Worm (Caenorhabditis elegans) whole organism, early embryonic: ENCODE data around the gene ZK666.4.
"Not testable (repeated sequence)": the region's sequence is repeated elsewhere in the genome, so short reads cannot be mapped to it uniquely, and the experiment has no call there.

ENCODE experiments used
- B0310.2 ChIP-seq: sonication (generic microtip); optimal IDR thresholded peaks from 2 replicates; lab custom pipeline; 2016; ENCODE audit warnings: mild to moderate bottlenecking, missing genetic modification characterization, missing compliant biosample characterization
- F13C5.2 ChIP-seq: sonication (generic microtip); optimal IDR thresholded peaks from 2 replicates; lab custom pipeline; 2017; ENCODE audit warnings: mild to moderate bottlenecking, missing genetic modification characterization, inconsistent platforms, missing compliant biosample characterization
- aly-1 ChIP-seq: sonication (generic microtip); optimal IDR thresholded peaks from 2 replicates; lab custom pipeline; 2016; ENCODE audit warnings: missing genetic modification characterization, missing compliant biosample characterization
- ama-1 ChIP-seq: fragments of 150-350 bp; optimal IDR thresholded peaks from 2 replicates; lab custom pipeline; 2014
- ceh-13 ChIP-seq: fragments of 200-800 bp; sonication (Bioruptor generic); optimal IDR thresholded peaks from 2 replicates; lab custom pipeline; 2018; ENCODE audit warnings: mild to moderate bottlenecking, missing genetic modification characterization, missing compliant biosample characterization
- ceh-36 ChIP-seq: sonication (generic microtip); optimal IDR thresholded peaks from 2 replicates; lab custom pipeline; 2016; ENCODE audit warnings: missing genetic modification characterization, inconsistent platforms, missing compliant biosample characterization
- ets-7 ChIP-seq: sonication (generic microtip); optimal IDR thresholded peaks from 2 replicates; lab custom pipeline; 2016; ENCODE audit warnings: missing genotype, missing genetic modification characterization, missing compliant biosample characterization
- flt-1 ChIP-seq: fragments of 200-800 bp; sonication (Bioruptor generic); IDR thresholded peaks from 2 replicates; pipeline ENCODE4 v1.3.6; 2022; ENCODE audit warnings: missing genetic modification characterization, missing compliant biosample characterization
- hmbx-1 ChIP-seq: sonication (generic microtip); optimal IDR thresholded peaks from 2 replicates; lab custom pipeline; 2016; ENCODE audit warnings: mild to moderate bottlenecking, missing genetic modification characterization, missing compliant biosample characterization
- hmg-4 ChIP-seq: fragments of 200-800 bp; sonication (Bioruptor generic); optimal IDR thresholded peaks from 2 replicates; lab custom pipeline; 2018; ENCODE audit warnings: mild to moderate bottlenecking, missing genetic modification characterization, missing compliant biosample characterization
- hnd-1 ChIP-seq: sonication (generic microtip); optimal IDR thresholded peaks from 2 replicates; lab custom pipeline; 2016; ENCODE audit warnings: missing genetic modification characterization, missing compliant biosample characterization
- pes-1 ChIP-seq: fragments of 200-800 bp; sonication (Bioruptor generic); IDR thresholded peaks from 2 replicates; pipeline ENCODE4 v1.3.6; 2022; ENCODE audit warnings: missing genetic modification reagents, missing genetic modification characterization, missing compliant biosample characterization
- scrt-1 ChIP-seq: fragments of 200-800 bp; sonication (Bioruptor generic); IDR thresholded peaks from 2 replicates; pipeline ENCODE4 v1.3.6; 2022; ENCODE audit warnings: missing genetic modification characterization, missing compliant biosample characterization
- sea-1 ChIP-seq: fragments of 200-800 bp; sonication (Bioruptor generic); conservative IDR thresholded peaks from 2 replicates; pipeline ENCODE4 v1.3.6; 2022; ENCODE audit warnings: missing genetic modification characterization, missing compliant biosample characterization
- tbx-11 ChIP-seq: fragments of 200-800 bp; sonication (Bioruptor generic); IDR thresholded peaks from 2 replicates; pipeline ENCODE4 v1.3.6; 2022; ENCODE audit warnings: missing genetic modification characterization, missing compliant biosample characterization
- tbx-37 ChIP-seq: fragments of 200-800 bp; sonication (Bioruptor generic); conservative IDR thresholded peaks from 2 replicates; pipeline ENCODE4 v1.3.6; 2022; ENCODE audit warnings: missing genetic modification reagents, missing genetic modification characterization, missing compliant biosample characterization
- tra-4 ChIP-seq: sonication (generic microtip); optimal IDR thresholded peaks from 2 replicates; lab custom pipeline; 2017; ENCODE audit warnings: missing genetic modification characterization, missing compliant biosample characterization

The ZK666.4 gene

ce11 chrII:10476959-10477358 is at the start of gene ZK666.4:
Gene ZK666.4, plus strand, starts transcription at chrII:10477259.
- no peak for TF ChIP-seq hnd-1

ce11 chrII:10435836-10436235 is 41.2 kb upstream of the ZK666.4 start, which contains the start of gene cut-4:
Gene cut-4, plus strand, starts transcription at chrII:10436136.
- TF ChIP-seq ets-7 (tag; lab: Kevin White, UChicago) (no peak), hnd-1 (no peak), scrt-1 (GFP tag; lab: Robert Waterston, UW) (no peak), hmg-4 (no peak), hmbx-1 (tag; lab: Kevin White, UChicago) (no peak), tra-4 (no peak), F13C5.2 (tag; lab: Kevin White, UChicago) (no peak), ceh-13 (GFP tag; lab: Kevin White, UChicago) (no peak), sea-1 (GFP tag; lab: Robert Waterston, UW) (no peak), tbx-11 (GFP tag; lab: Robert Waterston, UW) (no peak), ama-1 (lab: Kevin White, UChicago) (no peak), pes-1 (GFP tag; lab: Robert Waterston, UW) (no peak), flt-1 (GFP tag; lab: Robert Waterston, UW) (no peak), ceh-36 (tag; lab: Kevin White, UChicago) (no peak), B0310.2 (tag; lab: Kevin White, UChicago) (no peak), aly-1 (tag; lab: Kevin White, UChicago) (no peak)

- TF ChIP-seq tbx-37 (GFP tag; lab: Robert Waterston, UW), result no peak
- no peak for TF ChIP-seq ama-1 (lab: Kevin White, UChicago)
- TF ChIP-seq pes-1 (GFP tag; lab: Robert Waterston, UW), result no peak
- TF ChIP-seq ceh-36 (tag; lab: Kevin White, UChicago), result no peak
- TF ChIP-seq ceh-13 (GFP tag; lab: Kevin White, UChicago), result no peak
- TF ChIP-seq tbx-11 (GFP tag; lab: Robert Waterston, UW), result no peak
- no peak for TF ChIP-seq hmbx-1 (tag; lab: Kevin White, UChicago)
- no peak for TF ChIP-seq tra-4
- no peak for TF ChIP-seq hmg-4
- no peak for TF ChIP-seq scrt-1 (GFP tag; lab: Robert Waterston, UW)
Measured at ce11 chrII:10437840-10438239, 39.2 kb upstream of the ZK666.4 start.

- no peak for TF ChIP-seq aly-1 (tag; lab: Kevin White, UChicago)
Measured at ce11 chrII:10439976-10440375, 37.1 kb upstream of the ZK666.4 start, which contains the start of gene E04D5.4. Gene E04D5.4, plus strand, starts transcription at chrII:10440276.

- not testable (repeated sequence) for TF ChIP-seq pes-1 (GFP tag; lab: Robert Waterston, UW); B0310.2 (tag; lab: Kevin White, UChicago); ceh-13 (GFP tag; lab: Kevin White, UChicago)
Measured at ce11 chrII:10442846-10443245, 34.2 kb upstream of the ZK666.4 start, which contains the start of gene ZK673.1. Gene ZK673.1, plus strand, starts transcription at chrII:10443146.

ce11 chrII:10443898-10444297 is 33.2 kb upstream of the ZK666.4 start:
- TF ChIP-seq scrt-1 (GFP tag; lab: Robert Waterston, UW) (no peak), hnd-1 (no peak), pes-1 (GFP tag; lab: Robert Waterston, UW) (no peak), tbx-37 (GFP tag; lab: Robert Waterston, UW) (no peak), hmg-4 (no peak), aly-1 (tag; lab: Kevin White, UChicago) (no peak), ceh-36 (tag; lab: Kevin White, UChicago) (no peak), sea-1 (GFP tag; lab: Robert Waterston, UW) (no peak), F13C5.2 (tag; lab: Kevin White, UChicago) (no peak), tbx-11 (GFP tag; lab: Robert Waterston, UW) (no peak), ceh-13 (GFP tag; lab: Kevin White, UChicago) (no peak), flt-1 (GFP tag; lab: Robert Waterston, UW) (no peak), hmbx-1 (tag; lab: Kevin White, UChicago) (no peak), tra-4 (no peak)

- TF ChIP-seq flt-1 (GFP tag; lab: Robert Waterston, UW) (no peak), ceh-36 (tag; lab: Kevin White, UChicago) (no peak), aly-1 (tag; lab: Kevin White, UChicago) (no peak), ama-1 (lab: Kevin White, UChicago) (no peak), tra-4 (no peak), tbx-11 (GFP tag; lab: Robert Waterston, UW) (no peak), hmg-4 (no peak), B0310.2 (tag; lab: Kevin White, UChicago) (no peak), tbx-37 (GFP tag; lab: Robert Waterston, UW) (no peak), scrt-1 (GFP tag; lab: Robert Waterston, UW) (no peak), hnd-1 (no peak), hmbx-1 (tag; lab: Kevin White, UChicago) (no peak), sea-1 (GFP tag; lab: Robert Waterston, UW) (no peak), ceh-13 (GFP tag; lab: Kevin White, UChicago) (no peak)
Measured at ce11 chrII:10444971-10445707, 31.9 kb upstream of the ZK666.4 start.

DNA sequence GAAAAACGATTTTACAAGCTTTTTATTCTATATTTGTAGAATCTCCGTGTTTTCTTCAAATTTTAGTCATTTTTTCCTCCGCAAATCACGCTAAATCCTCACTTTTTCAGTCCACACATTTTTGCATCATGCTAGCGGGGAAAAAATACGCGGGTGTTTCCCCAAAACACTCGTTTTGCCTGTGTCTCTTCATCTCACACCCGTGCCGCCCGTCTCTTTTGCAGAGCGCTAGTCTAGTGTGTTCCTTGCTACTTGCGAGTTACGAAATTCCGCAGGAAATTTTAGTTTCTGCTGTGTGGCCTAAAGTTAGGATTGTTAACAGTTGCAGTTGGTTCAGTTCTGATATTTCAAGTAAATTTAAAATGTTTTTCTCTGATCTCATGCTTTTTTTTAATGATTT is 31.3 kb upstream of the ZK666.4 start:
- TF ChIP-seq hmg-4 (peak; percentile 11), tbx-11 (GFP tag; lab: Robert Waterston, UW) (0 out of 2 replicates have a peak, but pooled peaks have one; percentile 27), ets-7 (tag; lab: Kevin White, UChicago) (no peak)
